Fruit fly (Drosophila melanogaster) whole organism, prepupa: ENCODE measurements around the gene Acer.
A peak's percentile ranks its signal among the peaks of the same experiment; 100 is the strongest.

ENCODE experiments used
- Blimp-1 ChIP-seq: fragments of 200-800 bp; sonication (Bioruptor generic); optimal IDR thresholded peaks from 3 replicates; lab custom pipeline; 2017; ENCODE audit warnings: missing biosample characterization, missing genetic modification characterization, mild to moderate bottlenecking, moderate library complexity, missing genetic modification reagents
- CG10631 ChIP-seq: fragments of 200-800 bp; sonication (Bioruptor generic); optimal IDR thresholded peaks from 2 replicates; lab custom pipeline; 2016; ENCODE audit warnings: missing biosample characterization, missing genetic modification characterization
- CG10669 ChIP-seq: fragments of 200-800 bp; sonication (Bioruptor generic); optimal IDR thresholded peaks from 3 replicates; lab custom pipeline; 2018; ENCODE audit warnings: missing biosample characterization, mild to moderate bottlenecking, missing genetic modification characterization, moderate library complexity
- CG11294 ChIP-seq: fragments of 200-800 bp; sonication (Bioruptor generic); IDR thresholded peaks from 2 replicates; pipeline ENCODE4 v1.3.6; 2022; ENCODE audit warnings: missing biosample characterization, missing genetic modification characterization
- CG11762 ChIP-seq: fragments of 200-800 bp; sonication (Bioruptor generic); optimal IDR thresholded peaks from 3 replicates; lab custom pipeline; 2016; ENCODE audit warnings: missing biosample characterization, missing genetic modification characterization; ENCODE audit not compliant: insufficient read depth
- CG1621 ChIP-seq: fragments of 200-800 bp; sonication (Bioruptor generic); optimal IDR thresholded peaks from 3 replicates; lab custom pipeline; 2018; ENCODE audit warnings: missing biosample characterization, mild to moderate bottlenecking, missing genetic modification characterization
- CG3032 ChIP-seq: fragments of 200-800 bp; optimal IDR thresholded peaks from 2 replicates; lab custom pipeline; 2019; ENCODE audit warnings: missing biosample characterization, mild to moderate bottlenecking, missing genetic modification characterization, moderate library complexity
- CG32006 ChIP-seq: fragments of 200-800 bp; sonication (Bioruptor generic); optimal IDR thresholded peaks from 3 replicates; lab custom pipeline; 2017; ENCODE audit warnings: missing biosample characterization, mild to moderate bottlenecking, missing genetic modification characterization
- CG3919 ChIP-seq: fragments of 200-800 bp; sonication (Bioruptor generic); optimal IDR thresholded peaks from 3 replicates; lab custom pipeline; 2016; ENCODE audit warnings: missing biosample characterization, missing genetic modification characterization
- CG4318 ChIP-seq: fragments of 200-800 bp; sonication (Bioruptor generic); optimal IDR thresholded peaks from 3 replicates; lab custom pipeline; 2017; ENCODE audit warnings: missing biosample characterization, mild to moderate bottlenecking, missing genetic modification characterization
- CG6163 ChIP-seq: fragments of 200-800 bp; sonication (Bioruptor generic); IDR thresholded peaks from 3 replicates; pipeline ENCODE4 v1.3.6; 2022; ENCODE audit warnings: missing biosample characterization, missing genetic modification characterization
- CG6276 ChIP-seq: fragments of 200-800 bp; sonication (Bioruptor generic); optimal IDR thresholded peaks from 2 replicates; lab custom pipeline; 2017; ENCODE audit warnings: missing biosample characterization, mild to moderate bottlenecking, missing genetic modification characterization
- CG6808 ChIP-seq: fragments of 200-800 bp; sonication (Bioruptor generic); optimal IDR thresholded peaks from 3 replicates; lab custom pipeline; 2017; ENCODE audit warnings: missing biosample characterization, missing genetic modification characterization, mild to moderate bottlenecking, moderate library complexity, missing genetic modification reagents
- CG6854 ChIP-seq: fragments of 200-800 bp; sonication (Bioruptor generic); optimal IDR thresholded peaks from 2 replicates; lab custom pipeline; 2017; ENCODE audit warnings: missing biosample characterization, mild to moderate bottlenecking, missing genetic modification characterization
- CG7368 ChIP-seq: fragments of 200-800 bp; sonication (Bioruptor generic); optimal IDR thresholded peaks from 3 replicates; lab custom pipeline; 2016; ENCODE audit warnings: missing biosample characterization, missing genetic modification characterization
- CG8119 ChIP-seq: fragments of 200-800 bp; sonication (Bioruptor generic); IDR thresholded peaks from 3 replicates; pipeline ENCODE4 v1.3.6; 2022; ENCODE audit warnings: missing biosample characterization, missing genetic modification characterization
- CG8319 ChIP-seq: fragments of 200-800 bp; sonication (Bioruptor generic); optimal IDR thresholded peaks from 3 replicates; lab custom pipeline; 2016; ENCODE audit warnings: missing biosample characterization, missing genetic modification characterization
- CG8632 ChIP-seq: fragments of 200-800 bp; sonication (Bioruptor generic); optimal IDR thresholded peaks from 3 replicates; lab custom pipeline; 2016; ENCODE audit warnings: missing biosample characterization, missing genetic modification characterization
- CG9139 ChIP-seq: fragments of 200-800 bp; sonication (Bioruptor generic); optimal IDR thresholded peaks from 3 replicates; lab custom pipeline; 2017; ENCODE audit warnings: missing biosample characterization, mild to moderate bottlenecking, missing genetic modification characterization
- Eip78C ChIP-seq: fragments of 200-800 bp; sonication (Bioruptor generic); peaks from one replicate; lab custom pipeline; 2016; ENCODE audit warnings: missing biosample characterization, missing genetic modification characterization
- Eip93F ChIP-seq: fragments of 200-800 bp; sonication (Bioruptor generic); optimal IDR thresholded peaks from 2 replicates; lab custom pipeline; 2016; ENCODE audit warnings: missing biosample characterization, mild to moderate bottlenecking, missing genetic modification characterization
- Ets21C ChIP-seq: fragments of 200-800 bp; sonication (Bioruptor generic); optimal IDR thresholded peaks from 3 replicates; lab custom pipeline; 2016; ENCODE audit warnings: missing biosample characterization, missing genetic modification characterization
- Ets96B ChIP-seq: fragments of 200-800 bp; optimal IDR thresholded peaks from 2 replicates; lab custom pipeline; 2019; ENCODE audit warnings: missing biosample characterization, mild to moderate bottlenecking, missing genetic modification characterization, moderate library complexity
- Hr38 ChIP-seq: sonication (Bioruptor generic); optimal IDR thresholded peaks from 2 replicates; lab custom pipeline; 2016; ENCODE audit warnings: missing biosample characterization, missing genetic modification characterization
- Hr39 ChIP-seq: fragments of 200-800 bp; sonication (Bioruptor generic); optimal IDR thresholded peaks from 2 replicates; lab custom pipeline; 2016; ENCODE audit warnings: missing biosample characterization, missing genetic modification characterization
- OdsH ChIP-seq: fragments of 200-800 bp; sonication (Bioruptor generic); optimal IDR thresholded peaks from 3 replicates; lab custom pipeline; 2016; ENCODE audit warnings: missing biosample characterization, missing genetic modification characterization
- Sox102F ChIP-seq: fragments of 200-800 bp; sonication (Bioruptor generic); optimal IDR thresholded peaks from 2 replicates; lab custom pipeline; 2016; ENCODE audit warnings: missing biosample characterization, mild to moderate bottlenecking, missing genetic modification characterization
- Sox14 ChIP-seq: fragments of 200-800 bp; sonication (Bioruptor generic); optimal IDR thresholded peaks from 3 replicates; lab custom pipeline; 2016; ENCODE audit warnings: missing biosample characterization, missing genetic modification characterization
- Sox15 ChIP-seq: fragments of 200-800 bp; sonication (Bioruptor generic); optimal IDR thresholded peaks from 3 replicates; lab custom pipeline; 2016; ENCODE audit warnings: missing biosample characterization, missing genetic modification characterization
- acj6 ChIP-seq: fragments of 200-800 bp; sonication (Bioruptor generic); optimal IDR thresholded peaks from 3 replicates; lab custom pipeline; 2016; ENCODE audit warnings: missing biosample characterization, missing genetic modification characterization
- cyc ChIP-seq: fragments of 200-800 bp; sonication (Bioruptor generic); optimal IDR thresholded peaks from 3 replicates; lab custom pipeline; 2016; ENCODE audit warnings: missing biosample characterization, missing genetic modification characterization
- dac ChIP-seq: fragments of 200-800 bp; sonication (Bioruptor generic); optimal IDR thresholded peaks from 2 replicates; lab custom pipeline; 2017; ENCODE audit warnings: missing biosample characterization, mild to moderate bottlenecking, missing genetic modification characterization
- eg ChIP-seq: fragments of 200-800 bp; sonication (Bioruptor generic); IDR thresholded peaks from 3 replicates; pipeline ENCODE4 v1.3.6; 2022; ENCODE audit warnings: missing biosample characterization, missing genetic modification characterization
- esn ChIP-seq: fragments of 200-800 bp; sonication (Bioruptor generic); optimal IDR thresholded peaks from 2 replicates; lab custom pipeline; 2016; ENCODE audit warnings: missing biosample characterization, mild to moderate bottlenecking, missing genetic modification characterization, moderate library complexity
- fd59A ChIP-seq: fragments of 200-800 bp; sonication (Bioruptor generic); optimal IDR thresholded peaks from 2 replicates; lab custom pipeline; 2017; ENCODE audit warnings: missing biosample characterization, mild to moderate bottlenecking, missing genetic modification characterization, missing genetic modification reagents
- fkh ChIP-seq: fragments of 200-800 bp; sonication (Bioruptor generic); optimal IDR thresholded peaks from 3 replicates; lab custom pipeline; 2017; ENCODE audit warnings: missing biosample characterization, mild to moderate bottlenecking, missing genetic modification characterization, moderate library complexity
- pdm3 ChIP-seq: fragments of 200-800 bp; sonication (Bioruptor generic); optimal IDR thresholded peaks from 3 replicates; lab custom pipeline; 2016; ENCODE audit warnings: missing biosample characterization, missing genetic modification characterization
- spab ChIP-seq: fragments of 200-800 bp; sonication (Bioruptor generic); optimal IDR thresholded peaks from 2 replicates; lab custom pipeline; 2017; ENCODE audit warnings: missing biosample characterization, mild to moderate bottlenecking, missing genetic modification characterization, missing genetic modification reagents
- ss ChIP-seq, 2 experiments: fragments of 200-800 bp; sonication (Bioruptor generic); optimal IDR thresholded peaks; 2 replicates in 1 of 2; 3 replicates in 1 of 2; lab custom pipeline; 2017 to 2018; ENCODE audit warnings: mild to moderate bottlenecking in 2 of 2, missing biosample characterization in 2 of 2, missing genetic modification characterization in 2 of 2, moderate library complexity in 1 of 2
- svp ChIP-seq: fragments of 200-800 bp; sonication (Bioruptor generic); peaks from one replicate; lab custom pipeline; 2016; ENCODE audit warnings: missing biosample characterization, missing genetic modification characterization
- topi ChIP-seq: fragments of 200-800 bp; sonication (Bioruptor generic); optimal IDR thresholded peaks from 3 replicates; lab custom pipeline; 2016; ENCODE audit warnings: missing biosample characterization, missing genetic modification characterization
- vri ChIP-seq: fragments of 200-800 bp; sonication (Bioruptor generic); optimal IDR thresholded peaks from 3 replicates; lab custom pipeline; 2016; ENCODE audit warnings: missing biosample characterization, mild to moderate bottlenecking, missing genetic modification characterization

Gene Acer

dm6 chr2L:8517256-8517694 is 4.5 kb upstream of the Acer start, which contains the start of the genes mRpL51 and Uba4 (continued):
- TF ChIP-seq CG9139 (no peak), Ets21C (GFP tag; lab: Kevin White, UChicago) (no peak), Ets96B (peak; percentile 19), CG6163 (no peak), acj6 (GFP tag; lab: Kevin White, UChicago) (peak; percentile 53), topi (GFP tag; lab: Kevin White, UChicago) (peak; percentile 57), CG6276 (GFP tag; lab: Kevin White, UChicago) (no peak), Eip78C (GFP tag; lab: Kevin White, UChicago) (peak; percentile 74), cyc (GFP tag; lab: Kevin White, UChicago) (peak; percentile 19), CG7368 (GFP tag; lab: Kevin White, UChicago) (no peak), Eip93F (GFP tag; lab: Kevin White, UChicago) (no peak), CG3919 (peak; percentile 61), eg (GFP tag; lab: Robert Waterston, UW) (no peak), Hr38 (GFP tag; lab: Kevin White, UChicago) (no peak), fd59A (GFP tag; lab: Kevin White, UChicago) (no peak), CG8319 (GFP tag; lab: Kevin White, UChicago) (no peak), Sox14 (GFP tag; lab: Kevin White, UChicago) (peak; percentile 54), Sox15 (GFP tag; lab: Kevin White, UChicago) (no peak), Blimp-1 (no peak), pdm3 (GFP tag; lab: Kevin White, UChicago) (no peak), CG1621 (tag; lab: Kevin White, UChicago) (no peak), dac (GFP tag; lab: Kevin White, UChicago) (no peak), CG11294 (GFP tag; lab: Robert Waterston, UW) (no peak), esn (GFP tag; lab: Kevin White, UChicago) (peak; percentile 69), Hr39 (GFP tag; lab: Kevin White, UChicago) (peak; percentile 42), CG3032 (tag; lab: Kevin White, UChicago) (peak; percentile 25)
- TF ChIP-seq, all 60 proteins: peak for 19

- TF ChIP-seq OdsH (GFP tag; lab: Kevin White, UChicago) (no peak), CG6163 (no peak), CG3919 (no peak), CG6854 (GFP tag; lab: Kevin White, UChicago) (no peak), cyc (GFP tag; lab: Kevin White, UChicago) (no peak), CG4318 (GFP tag; lab: Kevin White, UChicago) (no peak), CG8632 (no peak), CG6808 (GFP tag; lab: Kevin White, UChicago) (no peak), CG10631 (no peak), CG8119 (GFP tag; lab: Robert Waterston, UW) (no peak), ss (GFP tag; optimal IDR thresholded peaks at IDR 0.05; lab: Kevin White, UChicago) (no peak), CG32006 (GFP tag; lab: Kevin White, UChicago) (no peak), Sox102F (GFP tag; lab: Kevin White, UChicago) (no peak), CG10669 (no peak), CG8319 (GFP tag; lab: Kevin White, UChicago) (no peak), CG11762 (GFP tag; lab: Kevin White, UChicago) (no peak), eg (GFP tag; lab: Robert Waterston, UW) (no peak)
Observed at dm6 chr2L:8519390-8519789, 2.3 kb upstream of the Acer start, which contains the start of gene Sgp. Gene Sgp (plus strand): TSS chr2L:8519690.

DNA sequence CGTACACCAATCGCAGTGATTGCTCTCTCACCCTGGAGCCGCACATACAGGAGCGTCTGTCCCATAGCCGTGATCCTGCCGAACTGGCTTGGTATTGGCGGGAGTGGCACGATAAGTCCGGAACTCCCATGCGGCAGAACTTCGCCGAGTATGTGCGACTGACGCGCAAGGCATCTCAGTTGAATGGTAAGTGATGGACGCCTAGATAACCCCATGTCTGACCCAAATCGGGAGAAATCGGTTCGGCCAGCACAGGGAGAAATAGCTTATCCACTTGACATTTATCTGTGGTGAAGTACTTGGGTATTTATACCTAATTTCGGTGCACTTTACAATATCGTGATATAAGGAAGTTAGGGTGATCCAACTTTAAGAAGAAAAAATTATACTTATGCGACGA is 1.0 kb downstream of the Acer start:
- TF ChIP-seq spab (GFP tag; lab: Kevin White, UChicago) (no peak), fkh (no peak), svp (GFP tag; lab: Kevin White, UChicago) (peak; percentile 94), vri (GFP tag; lab: Kevin White, UChicago) (no peak)
